Worm (Caenorhabditis elegans) whole organism, early embryonic: ENCODE results near the gene dpl-1.

Source experiments
- ama-1 ChIP-seq: fragments of 150-350 bp; optimal IDR thresholded peaks from 2 replicates; lab custom pipeline; 2014
- scrt-1 ChIP-seq: fragments of 200-800 bp; sonication (Bioruptor generic); IDR thresholded peaks from 2 replicates; pipeline ENCODE4 v1.3.6; 2022; ENCODE audit warnings: missing genetic modification characterization, missing compliant biosample characterization

ce11 chrII:9196325-9196724 lies 26.6 kb downstream of the dpl-1 start:
- TF ChIP-seq scrt-1 (GFP tag; lab: Robert Waterston, UW) (no peak), ama-1 (no peak)
